Worm (Caenorhabditis elegans): ENCODE results near the gene lpin-1.

- TF ChIP-seq vab-15 (tag; optimal IDR thresholded peaks at IDR 0.05) (no peak), lin-39 (tag; optimal IDR thresholded peaks at IDR 0.05) (no peak), fos-1 (tag; optimal IDR thresholded peaks at IDR 0.05) (no peak), elt-3 (tag; optimal IDR thresholded peaks at IDR 0.05) (no peak), irx-1 (tag; optimal IDR thresholded peaks at IDR 0.05) (no peak), nhr-20 (tag; optimal IDR thresholded peaks at IDR 0.05) (no peak), nhr-237 (tag; optimal IDR thresholded peaks at IDR 0.05) (no peak), unc-62 (GFP tag; optimal IDR thresholded peaks at IDR 0.05) (no peak), lin-35 (GFP tag; optimal IDR thresholded peaks at IDR 0.05) (no peak)
Measured at ce11 chrV:13611782-13612181, 42.1 kb downstream of the lpin-1 start, which contains the start of gene spig-9.
